Fruit fly (Drosophila melanogaster) whole organism, embryonic: ENCODE measurements around the gene HP1c.
A peak's percentile ranks its signal among the peaks of the same experiment; 100 is the strongest.

ENCODE experiments used
- B-H1 ChIP-seq: fragments of 200-800 bp; sonication (Bioruptor generic); IDR thresholded peaks from 3 replicates; pipeline ENCODE4 v1.3.6; 2022; ENCODE audit warnings: missing biosample characterization, missing genetic modification characterization
- CG11695 ChIP-seq: fragments of 200-800 bp; sonication (Bioruptor generic); IDR thresholded peaks from 3 replicates; pipeline ENCODE4 v1.3.6; 2022; ENCODE audit warnings: missing biosample characterization, missing genetic modification characterization
- CG15269 ChIP-seq: fragments of 200-800 bp; sonication (Bioruptor generic); optimal IDR thresholded peaks from 2 replicates; lab custom pipeline; 2018; ENCODE audit warnings: missing biosample characterization, mild to moderate bottlenecking, missing genetic modification characterization, moderate library complexity
- CG16815 ChIP-seq: fragments of 200-800 bp; sonication (Bioruptor generic); optimal IDR thresholded peaks from 3 replicates; lab custom pipeline; 2017; ENCODE audit warnings: missing biosample characterization, mild to moderate bottlenecking, missing genetic modification characterization
- CG2120 ChIP-seq: fragments of 200-800 bp; sonication (Bioruptor generic); optimal IDR thresholded peaks from 3 replicates; lab custom pipeline; 2016; ENCODE audit warnings: missing biosample characterization, missing genetic modification characterization
- CG30403 ChIP-seq: fragments of 200-800 bp; sonication (Bioruptor generic); optimal IDR thresholded peaks from 3 replicates; lab custom pipeline; 2016; ENCODE audit warnings: missing biosample characterization, missing genetic modification characterization
- CG3838 ChIP-seq: fragments of 200-800 bp; sonication (Bioruptor generic); optimal IDR thresholded peaks from 3 replicates; lab custom pipeline; 2016; ENCODE audit warnings: missing biosample characterization, missing genetic modification characterization
- CG7372 ChIP-seq: fragments of 200-800 bp; sonication (Bioruptor generic); IDR thresholded peaks from 2 replicates; pipeline ENCODE4 v1.3.6; 2022; ENCODE audit warnings: missing biosample characterization, missing genetic modification characterization
- CG7786 ChIP-seq: fragments of 200-800 bp; sonication (Bioruptor generic); optimal IDR thresholded peaks from 2 replicates; lab custom pipeline; 2016; ENCODE audit warnings: missing biosample characterization, missing genetic modification characterization
- CG8765 ChIP-seq: fragments of 200-800 bp; sonication (Bioruptor generic); IDR thresholded peaks from 2 replicates; pipeline ENCODE4 v1.3.6; 2022; ENCODE audit warnings: missing biosample characterization, missing genetic modification characterization
- Camta ChIP-seq: fragments of 200-800 bp; sonication (Bioruptor generic); optimal IDR thresholded peaks from 2 replicates; lab custom pipeline; 2016; ENCODE audit warnings: missing biosample characterization, missing genetic modification characterization
- Dbx ChIP-seq: fragments of 200-800 bp; sonication (Bioruptor generic); IDR thresholded peaks from 3 replicates; pipeline ENCODE4 v1.3.6; 2022; ENCODE audit warnings: missing biosample characterization, missing genetic modification characterization
- Dp ChIP-seq: fragments of 200-800 bp; sonication (Bioruptor generic); optimal IDR thresholded peaks from 2 replicates; lab custom pipeline; 2018; ENCODE audit warnings: missing biosample characterization, mild to moderate bottlenecking, missing genetic modification characterization, moderate library complexity
- Eip74EF ChIP-seq, 2 experiments: fragments of 200-800 bp in 1 of 2; fragments of >200 bp in 1 of 2; sonication (Bioruptor generic) in 1 of 2; optimal IDR thresholded peaks; 2 replicates each; lab custom pipeline; 2017 to 2019; ENCODE audit warnings: missing biosample characterization in 2 of 2, missing genetic modification characterization in 2 of 2, mild to moderate bottlenecking in 1 of 2, moderate library complexity in 1 of 2
- Hr39 ChIP-seq: fragments of >200 bp; optimal IDR thresholded peaks from 2 replicates; lab custom pipeline; 2017
- MBD-R2 ChIP-seq: fragments of 200-800 bp; sonication (Bioruptor generic); IDR thresholded peaks from 2 replicates; pipeline ENCODE4 v1.3.6; 2022; ENCODE audit warnings: missing biosample characterization, missing genetic modification characterization
- Meics ChIP-seq: fragments of 200-800 bp; sonication (Bioruptor generic); optimal IDR thresholded peaks from 2 replicates; lab custom pipeline; 2017; ENCODE audit warnings: missing biosample characterization, mild to moderate bottlenecking, missing genetic modification characterization
- Opbp ChIP-seq: fragments of 200-800 bp; sonication (Bioruptor generic); IDR thresholded peaks from 3 replicates; pipeline ENCODE4 v1.3.6; 2022; ENCODE audit warnings: missing biosample characterization, missing genetic modification characterization; ENCODE audit not compliant: partially characterized antibody
- Pdp1 ChIP-seq, 2 experiments: fragments of 200-800 bp; sonication (Bioruptor generic); optimal IDR thresholded peaks; 3 replicates each; lab custom pipeline; 2016; ENCODE audit warnings: missing biosample characterization in 2 of 2, missing genetic modification characterization in 2 of 2, mild to moderate bottlenecking in 1 of 2, moderate library complexity in 1 of 2
- Sin3A ChIP-seq: fragments of >200 bp; optimal IDR thresholded peaks from 2 replicates; lab custom pipeline; 2018
- ac ChIP-seq: fragments of 200-800 bp; sonication (Bioruptor generic); optimal IDR thresholded peaks from 3 replicates; lab custom pipeline; 2017; ENCODE audit warnings: missing biosample characterization, mild to moderate bottlenecking, missing genetic modification characterization
- ap ChIP-seq: fragments of 200-800 bp; sonication (Bioruptor generic); IDR thresholded peaks from 2 replicates; pipeline ENCODE4 v1.3.6; 2022; ENCODE audit warnings: missing biosample characterization, missing genetic modification characterization
- bcd ChIP-seq: fragments of 200-800 bp; sonication (Bioruptor generic); optimal IDR thresholded peaks from 2 replicates; lab custom pipeline; 2017; ENCODE audit warnings: missing biosample characterization, mild to moderate bottlenecking, missing genetic modification characterization
- bsh ChIP-seq, 2 experiments: fragments of 200-800 bp; sonication (Bioruptor generic); optimal IDR thresholded peaks; 2 replicates each; lab custom pipeline; 2017 to 2018; ENCODE audit warnings: mild to moderate bottlenecking in 2 of 2, missing biosample characterization in 2 of 2, missing genetic modification characterization in 2 of 2, moderate library complexity in 1 of 2
- btn ChIP-seq: fragments of 200-800 bp; sonication (Bioruptor generic); optimal IDR thresholded peaks from 2 replicates; lab custom pipeline; 2016; ENCODE audit warnings: missing biosample characterization, missing genetic modification characterization
- caup ChIP-seq: fragments of 200-800 bp; sonication (Bioruptor generic); optimal IDR thresholded peaks from 3 replicates; lab custom pipeline; 2017; ENCODE audit warnings: missing biosample characterization, mild to moderate bottlenecking, missing genetic modification characterization, moderate library complexity; ENCODE audit not compliant: severe bottlenecking
- disco-r ChIP-seq: fragments of 200-800 bp; sonication (Bioruptor generic); optimal IDR thresholded peaks from 2 replicates; lab custom pipeline; 2016; ENCODE audit warnings: missing biosample characterization, missing genetic modification characterization
- fd102C ChIP-seq: fragments of 200-800 bp; sonication (Bioruptor generic); optimal IDR thresholded peaks from 2 replicates; lab custom pipeline; 2018; ENCODE audit warnings: missing biosample characterization, mild to moderate bottlenecking, missing genetic modification characterization, moderate library complexity
- fd96Cb ChIP-seq: fragments of 200-800 bp; sonication (Bioruptor generic); optimal IDR thresholded peaks from 2 replicates; lab custom pipeline; 2018; ENCODE audit warnings: missing biosample characterization, mild to moderate bottlenecking, missing genetic modification characterization, moderate library complexity
- fu2 ChIP-seq: fragments of 200-800 bp; sonication (Bioruptor generic); optimal IDR thresholded peaks from 2 replicates; lab custom pipeline; 2016; ENCODE audit warnings: missing biosample characterization, missing genetic modification characterization
- gem ChIP-seq: fragments of 200-800 bp; sonication (Bioruptor generic); optimal IDR thresholded peaks from 2 replicates; lab custom pipeline; 2019; ENCODE audit warnings: missing biosample characterization, mild to moderate bottlenecking, missing genetic modification characterization, moderate library complexity
- gsb-n ChIP-seq: fragments of 200-800 bp; sonication (Bioruptor generic); optimal IDR thresholded peaks from 3 replicates; lab custom pipeline; 2018; ENCODE audit warnings: missing biosample characterization, mild to moderate bottlenecking, missing genetic modification characterization
- hb ChIP-seq: fragments of 200-800 bp; sonication (Bioruptor generic); IDR thresholded peaks from 3 replicates; pipeline ENCODE4 v1.3.6; 2022; ENCODE audit warnings: missing biosample characterization, missing genetic modification characterization; ENCODE audit not compliant: partially characterized antibody
- lbe ChIP-seq: fragments of 200-800 bp; sonication (Bioruptor generic); optimal IDR thresholded peaks from 2 replicates; lab custom pipeline; 2016; ENCODE audit warnings: missing biosample characterization, mild to moderate bottlenecking, missing genetic modification characterization
- luna ChIP-seq: fragments of 200-800 bp; sonication (Bioruptor generic); optimal IDR thresholded peaks from 2 replicates; lab custom pipeline; 2016; ENCODE audit warnings: missing biosample characterization, missing genetic modification characterization
- odd ChIP-seq: fragments of 200-800 bp; sonication (Bioruptor generic); optimal IDR thresholded peaks from 2 replicates; lab custom pipeline; 2017; ENCODE audit warnings: missing biosample characterization, mild to moderate bottlenecking, missing genetic modification characterization
- onecut ChIP-seq: fragments of 200-800 bp; sonication (Bioruptor generic); IDR thresholded peaks from 2 replicates; pipeline ENCODE4 v1.3.6; 2022; ENCODE audit warnings: missing biosample characterization, missing genetic modification characterization
- pho ChIP-seq: fragments of 200-800 bp; sonication (Bioruptor generic); optimal IDR thresholded peaks from 2 replicates; lab custom pipeline; 2016; ENCODE audit warnings: missing biosample characterization, missing genetic modification characterization
- phol ChIP-seq: fragments of 200-800 bp; sonication (Bioruptor generic); optimal IDR thresholded peaks from 3 replicates; lab custom pipeline; 2018; ENCODE audit warnings: missing biosample characterization, mild to moderate bottlenecking, missing genetic modification characterization, moderate library complexity
- pzg ChIP-seq: fragments of 200-800 bp; sonication (Bioruptor generic); optimal IDR thresholded peaks from 3 replicates; lab custom pipeline; 2018; ENCODE audit warnings: missing biosample characterization, mild to moderate bottlenecking, missing genetic modification characterization, moderate library complexity
- ranshi ChIP-seq: fragments of 200-800 bp; sonication (Bioruptor generic); IDR thresholded peaks from 2 replicates; pipeline ENCODE4 v1.3.6; 2022; ENCODE audit warnings: missing biosample characterization, missing genetic modification characterization
- run ChIP-seq: fragments of 200-800 bp; sonication (Bioruptor generic); optimal IDR thresholded peaks from 3 replicates; lab custom pipeline; 2018; ENCODE audit warnings: missing biosample characterization, mild to moderate bottlenecking, missing genetic modification characterization
- salm ChIP-seq: fragments of 200-800 bp; sonication (Bioruptor generic); optimal IDR thresholded peaks from 2 replicates; lab custom pipeline; 2018; ENCODE audit warnings: missing biosample characterization, mild to moderate bottlenecking, missing genetic modification characterization
- shn ChIP-seq: fragments of 200-800 bp; sonication (Bioruptor generic); optimal IDR thresholded peaks from 3 replicates; lab custom pipeline; 2016; ENCODE audit warnings: missing biosample characterization, missing genetic modification characterization
- slbo ChIP-seq: fragments of 200-800 bp; sonication (Bioruptor generic); IDR thresholded peaks from 2 replicates; pipeline ENCODE4 v1.3.6; 2022; ENCODE audit warnings: missing biosample characterization, missing genetic modification characterization
- so ChIP-seq: fragments of 200-800 bp; sonication (Bioruptor generic); IDR thresholded peaks from 3 replicates; pipeline ENCODE4 v1.3.6; 2022; ENCODE audit warnings: missing biosample characterization, missing genetic modification characterization
- stc ChIP-seq: fragments of 200-800 bp; sonication (Bioruptor generic); IDR thresholded peaks from 2 replicates; pipeline ENCODE4 v1.3.6; 2022; ENCODE audit warnings: missing biosample characterization, missing genetic modification characterization
- tll ChIP-seq, 2 experiments: fragments of 200-800 bp in 1 of 2; fragments of >200 bp in 1 of 2; sonication (Bioruptor generic) in 1 of 2; optimal IDR thresholded peaks; 2 replicates each; lab custom pipeline; 2017 to 2019; ENCODE audit warnings: missing biosample characterization in 2 of 2, missing genetic modification characterization in 2 of 2, mild to moderate bottlenecking in 1 of 2, moderate library complexity in 1 of 2
- yki ChIP-seq: fragments of >200 bp; optimal IDR thresholded peaks from 3 replicates; lab custom pipeline; 2018

The HP1c gene

DNA sequence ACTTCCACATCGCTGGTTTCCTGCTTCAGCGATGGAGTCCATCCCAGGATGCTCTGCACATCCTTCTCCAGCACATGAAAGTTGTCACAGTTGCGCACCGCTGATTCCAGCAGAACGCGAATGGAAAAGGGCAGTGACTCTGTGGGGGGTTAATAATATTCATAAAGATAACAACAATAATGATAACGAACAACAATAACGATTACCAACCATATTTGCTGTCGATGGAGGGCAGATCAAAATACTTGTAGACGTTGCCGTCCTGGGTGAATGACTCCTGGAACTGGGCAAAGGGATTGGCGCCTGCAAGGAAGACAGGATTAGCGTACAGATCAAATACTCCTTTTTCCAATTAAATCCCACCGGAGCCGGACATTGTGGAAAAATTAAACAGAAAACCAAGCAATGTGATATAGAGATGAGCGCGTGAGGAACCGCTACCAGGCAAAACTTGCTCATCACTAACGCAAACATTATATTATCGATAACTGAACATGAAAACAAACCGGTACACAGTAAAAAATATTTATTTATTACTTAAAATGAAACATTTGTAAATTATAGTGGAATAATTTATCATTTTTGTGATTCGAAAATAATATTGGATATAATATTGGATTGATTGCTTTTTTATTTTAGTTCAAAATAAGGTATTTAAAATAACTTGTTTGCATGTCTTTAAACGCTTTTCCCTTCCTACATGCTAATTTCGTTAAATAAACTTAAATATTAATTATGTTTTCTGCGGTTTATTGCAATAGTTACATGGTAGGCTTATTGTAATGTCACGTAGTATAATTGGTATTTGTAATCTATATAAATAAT, 21.1 kb upstream of the HP1c start, which contains the start of gene Irp-1A (continued):
- TF ChIP-seq pzg (GFP tag; lab: Kevin White, UChicago) (peak; percentile 59), MBD-R2 (GFP tag; lab: Robert Waterston, UW) (peak; percentile 82), CG7786 (GFP tag; lab: Kevin White, UChicago) (peak; percentile 17), CG30403 (GFP tag; lab: Kevin White, UChicago) (peak; percentile 79), so (GFP tag; lab: Robert Waterston, UW) (no peak), Pdp1 (GFP tag; optimal IDR thresholded peaks at IDR 0.05; lab: Kevin White, UChicago) (peak in 1 of 2 experiments; percentile 54), pho (GFP tag; lab: Kevin White, UChicago) (peak; percentile 52), Dbx (GFP tag; lab: Robert Waterston, UW) (peak; percentile 76; the same call in 2 of the 3 replicates), CG8765 (no peak), CG16815 (GFP tag; lab: Kevin White, UChicago) (peak; percentile 12), Camta (GFP tag; lab: Kevin White, UChicago) (peak; percentile 22), fu2 (no peak), CG11695 (peak; percentile 81), luna (no peak), bcd (peak; percentile 55), Dp (peak; percentile 37), Meics (GFP tag; lab: Kevin White, UChicago) (peak; percentile 70), gem (tag; lab: Kevin White, UChicago) (peak; percentile 90), gsb-n (tag; lab: Kevin White, UChicago) (peak; percentile 79), Sin3A (lab: Kevin White, UChicago) (peak; percentile 2), run (tag; lab: Kevin White, UChicago) (peak; percentile 67), CG7372 (GFP tag; lab: Robert Waterston, UW) (peak; percentile 57; the same call in 1 of the 2 replicates), fd96Cb (peak; percentile 69), tll (GFP tag; optimal IDR thresholded peaks at IDR 0.05; lab: Kevin White, UChicago) (no peak), disco-r (GFP tag; lab: Kevin White, UChicago) (no peak), hb (GFP tag; lab: Robert Waterston, UW) (peak; percentile 54; the same call in 1 of the 3 replicates), Eip74EF (GFP tag; optimal IDR thresholded peaks at IDR 0.05; lab: Kevin White, UChicago) (peak in 1 of 2 experiments; percentile 73), caup (peak; percentile 62), salm (tag; lab: Kevin White, UChicago) (peak; percentile 62), stc (GFP tag; lab: Robert Waterston, UW) (peak; percentile 78), CG2120 (peak; percentile 78), fd102C (GFP tag; lab: Kevin White, UChicago) (no peak), phol (tag; lab: Kevin White, UChicago) (peak; percentile 81), lbe (GFP tag; lab: Kevin White, UChicago) (peak; percentile 56), onecut (GFP tag; lab: Robert Waterston, UW) (peak; percentile 58), B-H1 (peak; percentile 43; the same call in 1 of the 3 replicates), ap (GFP tag; lab: Robert Waterston, UW) (peak; percentile 58), ac (GFP tag; lab: Kevin White, UChicago) (no peak), btn (GFP tag; lab: Kevin White, UChicago) (no peak), Hr39 (lab: Kevin White, UChicago) (no peak), CG3838 (GFP tag; lab: Kevin White, UChicago) (no peak), bsh (GFP tag; optimal IDR thresholded peaks at IDR 0.05; lab: Kevin White, UChicago) (peak in 1 of 2 experiments; percentile 83), CG15269 (tag; lab: Kevin White, UChicago) (peak; percentile 86), slbo (peak; percentile 86), ranshi (peak; percentile 75), shn (GFP tag; lab: Kevin White, UChicago) (no peak), yki (lab: Kevin White, UChicago) (no peak), Opbp (GFP tag; lab: Robert Waterston, UW) (peak; percentile 85), odd (GFP tag; lab: Kevin White, UChicago) (peak; percentile 47)
